Worm (Caenorhabditis elegans) whole organism, L1 larva: ENCODE data around the gene K11H3.2.

Experiments
- C04F5.9 ChIP-seq: sonication (generic microtip); optimal IDR thresholded peaks from 2 replicates; lab custom pipeline; 2016; ENCODE audit warnings: missing genetic modification characterization, missing compliant biosample characterization
- C34B4.2 ChIP-seq: sonication (generic microtip); optimal IDR thresholded peaks from 2 replicates; lab custom pipeline; 2017; ENCODE audit warnings: mild to moderate bottlenecking, missing genetic modification characterization, missing compliant biosample characterization
- F16B12.6 ChIP-seq: fragments of 150-350 bp; optimal IDR thresholded peaks from 2 replicates; lab custom pipeline; 2014; ENCODE audit warnings: missing biosample characterization, missing genetic modification characterization
- aha-1 ChIP-seq: fragments of 150-350 bp; optimal IDR thresholded peaks from 2 replicates; lab custom pipeline; 2014; ENCODE audit warnings: missing biosample characterization, missing genetic modification characterization
- alr-1 ChIP-seq: fragments of 200-800 bp; sonication (Bioruptor generic); optimal IDR thresholded peaks from 2 replicates; lab custom pipeline; 2018; ENCODE audit warnings: borderline replicate concordance, mild to moderate bottlenecking, missing genetic modification characterization, missing compliant biosample characterization
- ama-1 ChIP-seq: fragments of 150-350 bp; optimal IDR thresholded peaks from 2 replicates; lab custom pipeline; 2014
- blmp-1 ChIP-seq: fragments of 150-350 bp; optimal IDR thresholded peaks from 2 replicates; lab custom pipeline; 2014; ENCODE audit warnings: missing biosample characterization, missing genetic modification characterization
- ceh-63 ChIP-seq: fragments of 200-800 bp; sonication (Bioruptor generic); optimal IDR thresholded peaks from 2 replicates; lab custom pipeline; 2018; ENCODE audit warnings: mild to moderate bottlenecking, missing genetic modification characterization, missing compliant biosample characterization
- ceh-8 ChIP-seq: fragments of 200-800 bp; sonication (Bioruptor generic); optimal IDR thresholded peaks from 2 replicates; lab custom pipeline; 2018; ENCODE audit warnings: mild to moderate bottlenecking, missing genetic modification characterization, moderate library complexity, missing compliant biosample characterization
- ceh-88 ChIP-seq: fragments of 200-800 bp; sonication (Bioruptor generic); IDR thresholded peaks from 2 replicates; pipeline ENCODE4 v1.3.6; 2022; ENCODE audit warnings: missing genetic modification characterization, missing compliant biosample characterization
- ceh-90 ChIP-seq: sonication (generic microtip); optimal IDR thresholded peaks from 2 replicates; lab custom pipeline; 2016; ENCODE audit warnings: missing genetic modification characterization, missing compliant biosample characterization
- dpl-1 ChIP-seq, 3 experiments: fragments of 150-350 bp in 2 of 3; sonication (generic microtip) in 1 of 3; optimal IDR thresholded peaks; 2 replicates each; lab custom pipeline; 2014 to 2017; ENCODE audit warnings: missing biosample characterization in 3 of 3, missing genetic modification characterization in 3 of 3, missing genetic modification reagents in 3 of 3
- dsc-1 ChIP-seq: sonication (generic microtip); optimal IDR thresholded peaks from 2 replicates; lab custom pipeline; 2016; ENCODE audit warnings: mild to moderate bottlenecking, missing genetic modification characterization, missing compliant biosample characterization
- efl-3 ChIP-seq: fragments of 200-800 bp; sonication (Bioruptor generic); optimal IDR thresholded peaks from 2 replicates; lab custom pipeline; 2018; ENCODE audit warnings: mild to moderate bottlenecking, missing genetic modification characterization, missing compliant biosample characterization
- egl-13 ChIP-seq: sonication (generic microtip); optimal IDR thresholded peaks from 2 replicates; lab custom pipeline; 2016; ENCODE audit warnings: missing genotype, missing genetic modification reagents, missing genetic modification characterization, missing compliant biosample characterization
- elt-2 ChIP-seq: sonication (generic microtip); optimal IDR thresholded peaks from 2 replicates; lab custom pipeline; 2016; ENCODE audit warnings: missing genetic modification characterization, mild to moderate bottlenecking, inconsistent platforms, missing compliant biosample characterization, missing genetic modification reagents
- fkh-10 ChIP-seq: sonication (generic microtip); optimal IDR thresholded peaks from 2 replicates; lab custom pipeline; 2017; ENCODE audit warnings: missing biosample characterization, missing genetic modification reagents, missing genetic modification characterization
- fkh-8 ChIP-seq: sonication (generic microtip); optimal IDR thresholded peaks from 2 replicates; lab custom pipeline; 2016; ENCODE audit warnings: mild to moderate bottlenecking, missing genetic modification characterization, missing compliant biosample characterization
- fos-1 ChIP-seq: fragments of 150-350 bp; optimal IDR thresholded peaks from 2 replicates; lab custom pipeline; 2014; ENCODE audit warnings: missing biosample characterization, missing genetic modification characterization
- grh-1 ChIP-seq: fragments of 200-800 bp; sonication (Bioruptor generic); IDR thresholded peaks from 2 replicates; pipeline ENCODE4 v1.3.6; 2022; ENCODE audit warnings: missing genetic modification reagents, missing genetic modification characterization, missing compliant biosample characterization
- hlh-4 ChIP-seq: sonication (generic microtip); optimal IDR thresholded peaks from 2 replicates; lab custom pipeline; 2016; ENCODE audit warnings: mild to moderate bottlenecking, missing genetic modification characterization, missing compliant biosample characterization
- irx-1 ChIP-seq: sonication (generic microtip); optimal IDR thresholded peaks from 2 replicates; lab custom pipeline; 2016; ENCODE audit warnings: missing genetic modification characterization, missing compliant biosample characterization
- isw-1 ChIP-seq: fragments of 200-800 bp; sonication (Bioruptor generic); IDR thresholded peaks from 2 replicates; pipeline ENCODE4 v1.3.6; 2022; ENCODE audit warnings: missing genetic modification characterization, missing compliant biosample characterization
- jun-1 ChIP-seq: fragments of 150-350 bp; optimal IDR thresholded peaks from 2 replicates; lab custom pipeline; 2014; ENCODE audit warnings: missing biosample characterization, missing genetic modification reagents, missing genetic modification characterization
- lin-14 ChIP-seq: fragments of 200-800 bp; sonication (Bioruptor generic); optimal IDR thresholded peaks from 2 replicates; lab custom pipeline; 2018; ENCODE audit warnings: mild to moderate bottlenecking, missing genetic modification characterization, moderate library complexity, missing compliant biosample characterization
- lin-15B ChIP-seq: fragments of 150-350 bp; sonication (generic microtip); optimal IDR thresholded peaks from 3 replicates; lab custom pipeline; 2014; ENCODE audit warnings: missing biosample characterization, missing genetic modification characterization
- lin-35 ChIP-seq, 2 experiments: fragments of 150-350 bp; optimal IDR thresholded peaks; 2 replicates each; lab custom pipeline; 2014; ENCODE audit warnings: missing biosample characterization in 2 of 2, missing genetic modification characterization in 2 of 2, missing genetic modification reagents in 2 of 2
- lin-39 ChIP-seq: fragments of 150-350 bp; optimal IDR thresholded peaks from 2 replicates; lab custom pipeline; 2014; ENCODE audit warnings: missing biosample characterization, missing genetic modification reagents, missing genetic modification characterization
- lir-3 ChIP-seq: sonication (generic microtip); optimal IDR thresholded peaks from 2 replicates; lab custom pipeline; 2016; ENCODE audit warnings: mild to moderate bottlenecking, missing genetic modification characterization, moderate library complexity, missing compliant biosample characterization; ENCODE audit not compliant: poor library complexity
- mdl-1 ChIP-seq, 2 experiments: fragments of 150-350 bp; optimal IDR thresholded peaks; 2 replicates each; lab custom pipeline; 2014 to 2017; ENCODE audit warnings: missing biosample characterization in 2 of 2, missing genetic modification characterization in 2 of 2, inconsistent platforms in 1 of 2
- mef-2 ChIP-seq: fragments of 150-350 bp; optimal IDR thresholded peaks from 2 replicates; lab custom pipeline; 2014; ENCODE audit warnings: missing biosample characterization, missing genetic modification characterization
- mep-1 ChIP-seq: fragments of 150-350 bp; optimal IDR thresholded peaks from 2 replicates; lab custom pipeline; 2014; ENCODE audit warnings: missing biosample characterization, missing genetic modification characterization
- nhr-11 ChIP-seq: fragments of 150-350 bp; optimal IDR thresholded peaks from 2 replicates; lab custom pipeline; 2014; ENCODE audit warnings: missing biosample characterization, missing genetic modification characterization
- nhr-12 ChIP-seq: sonication (generic microtip); optimal IDR thresholded peaks from 2 replicates; lab custom pipeline; 2017; ENCODE audit warnings: missing biosample characterization, missing genetic modification characterization
- nhr-19 ChIP-seq: fragments of 200-800 bp; sonication (Bioruptor generic); conservative IDR thresholded peaks from 2 replicates; pipeline ENCODE4 v1.3.6; 2022; ENCODE audit warnings: missing genetic modification characterization, missing compliant biosample characterization
- nhr-20 ChIP-seq: sonication (generic microtip); optimal IDR thresholded peaks from 2 replicates; lab custom pipeline; 2016; ENCODE audit warnings: mild to moderate bottlenecking, missing genetic modification characterization, missing compliant biosample characterization
- nhr-237 ChIP-seq: fragments of 150-350 bp; optimal IDR thresholded peaks from 2 replicates; lab custom pipeline; 2014; ENCODE audit warnings: missing biosample characterization, missing genetic modification characterization
- nhr-28 ChIP-seq: fragments of 150-350 bp; optimal IDR thresholded peaks from 2 replicates; lab custom pipeline; 2014; ENCODE audit warnings: missing biosample characterization, missing genetic modification characterization
- nhr-71 ChIP-seq: sonication (generic microtip); optimal IDR thresholded peaks from 2 replicates; lab custom pipeline; 2016; ENCODE audit warnings: mild to moderate bottlenecking, missing genetic modification characterization, moderate library complexity, missing compliant biosample characterization
- nhr-84 ChIP-seq: sonication (generic microtip); optimal IDR thresholded peaks from 2 replicates; lab custom pipeline; 2017; ENCODE audit warnings: missing biosample characterization, missing genetic modification characterization
- nhr-85 ChIP-seq: sonication (generic microtip); peaks from one replicate; lab custom pipeline; 2016; ENCODE audit warnings: missing genetic modification characterization, inconsistent platforms, missing compliant biosample characterization
- nhr-90 ChIP-seq: sonication (generic microtip); optimal IDR thresholded peaks from 2 replicates; lab custom pipeline; 2016; ENCODE audit warnings: mild to moderate bottlenecking, missing genetic modification characterization, missing compliant biosample characterization; ENCODE audit not compliant: poor library complexity
- pag-3 ChIP-seq: sonication (generic microtip); optimal IDR thresholded peaks from 2 replicates; lab custom pipeline; 2017; ENCODE audit warnings: missing genetic modification characterization, mild to moderate bottlenecking, missing compliant biosample characterization, antibody characterized with exemption, borderline replicate concordance; ENCODE audit not compliant: insufficient read depth
- pax-3 ChIP-seq: fragments of 200-800 bp; sonication (Bioruptor generic); optimal IDR thresholded peaks from 2 replicates; lab custom pipeline; 2018; ENCODE audit warnings: mild to moderate bottlenecking, missing genetic modification characterization, moderate library complexity, missing compliant biosample characterization
- pqm-1 ChIP-seq: sonication (generic microtip); optimal IDR thresholded peaks from 3 replicates; lab custom pipeline; 2017; ENCODE audit warnings: missing biosample characterization, missing genetic modification characterization
- rnt-1 ChIP-seq: sonication (generic microtip); optimal IDR thresholded peaks from 2 replicates; lab custom pipeline; 2016; ENCODE audit warnings: mild to moderate bottlenecking, missing genetic modification characterization, moderate library complexity, missing compliant biosample characterization
- skn-1 ChIP-seq: fragments of 150-350 bp; optimal IDR thresholded peaks from 2 replicates; lab custom pipeline; 2014; ENCODE audit warnings: missing biosample characterization, missing genetic modification characterization
- snpc-4 ChIP-seq: fragments of 150-350 bp; optimal IDR thresholded peaks from 2 replicates; lab custom pipeline; 2014; ENCODE audit warnings: missing biosample characterization, missing genetic modification characterization
- snu-23 ChIP-seq: sonication (generic microtip); optimal IDR thresholded peaks from 2 replicates; lab custom pipeline; 2016; ENCODE audit warnings: missing genetic modification characterization, missing compliant biosample characterization
- sox-4 ChIP-seq: sonication (generic microtip); optimal IDR thresholded peaks from 2 replicates; lab custom pipeline; 2016; ENCODE audit warnings: missing genetic modification characterization, missing compliant biosample characterization
- tlp-1 ChIP-seq: fragments of 150-350 bp; optimal IDR thresholded peaks from 2 replicates; lab custom pipeline; 2014; ENCODE audit warnings: missing biosample characterization, missing genetic modification characterization
- unc-130 ChIP-seq: fragments of 150-350 bp; optimal IDR thresholded peaks from 2 replicates; lab custom pipeline; 2017; ENCODE audit warnings: missing biosample characterization, missing genetic modification characterization, inconsistent platforms
- vab-15 ChIP-seq: sonication (generic microtip); optimal IDR thresholded peaks from 2 replicates; lab custom pipeline; 2017; ENCODE audit warnings: missing genotype, mild to moderate bottlenecking, missing genetic modification characterization, missing compliant biosample characterization
- xbp-1 ChIP-seq: sonication (generic microtip); optimal IDR thresholded peaks from 2 replicates; lab custom pipeline; 2016; ENCODE audit warnings: missing genetic modification characterization, missing compliant biosample characterization
- zag-1 ChIP-seq: fragments of 150-350 bp; optimal IDR thresholded peaks from 2 replicates; lab custom pipeline; 2014; ENCODE audit warnings: missing biosample characterization, missing genetic modification characterization

The K11H3.2 gene

DNA sequence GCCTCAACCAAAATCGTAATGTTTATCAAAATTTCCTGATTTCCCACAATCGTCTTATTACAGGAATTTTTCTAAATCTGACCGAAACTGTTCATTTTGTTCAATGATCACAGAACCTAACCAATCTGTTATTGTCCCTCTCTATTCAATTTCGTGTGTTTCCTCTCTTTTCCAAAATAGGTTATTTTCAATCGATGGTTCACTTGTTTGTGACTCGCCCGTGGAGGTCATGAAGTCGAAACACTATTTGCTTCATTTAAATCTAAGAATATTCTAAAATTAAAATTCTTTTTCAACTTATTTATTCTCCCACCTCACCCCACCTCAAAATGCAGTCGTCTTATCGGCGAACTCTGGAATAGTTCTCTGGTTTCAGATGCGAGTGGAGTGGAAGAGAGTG lies 4.7 kb downstream of the K11H3.2 start:
- TF ChIP-seq lir-3 (tag; lab: Kevin White, UChicago) (no peak), F16B12.6 (tag; lab: Kevin White, UChicago) (no peak), nhr-71 (tag; lab: Kevin White, UChicago) (peak; percentile 7), lin-14 (GFP tag; lab: Kevin White, UChicago) (peak; percentile 31), elt-2 (tag; lab: Kevin White, UChicago) (no peak), lin-39 (no peak), xbp-1 (tag; lab: Kevin White, UChicago) (no peak), snpc-4 (no peak), mdl-1 (tag; optimal IDR thresholded peaks at IDR 0.05; lab: Kevin White, UChicago) (no peak), ceh-90 (tag; lab: Kevin White, UChicago) (no peak), aha-1 (tag; lab: Kevin White, UChicago) (no peak), ceh-88 (GFP tag; lab: Robert Waterston, UW) (no peak), nhr-237 (tag; lab: Kevin White, UChicago) (no peak), C34B4.2 (tag; lab: Kevin White, UChicago) (no peak), skn-1 (no peak), nhr-20 (tag; lab: Kevin White, UChicago) (no peak), ceh-63 (no peak), nhr-19 (GFP tag; lab: Robert Waterston, UW) (peak; percentile 10; the same call in 1 of the 2 replicates), blmp-1 (tag; lab: Kevin White, UChicago) (no peak), tlp-1 (no peak), vab-15 (tag; lab: Kevin White, UChicago) (no peak), unc-130 (no peak), nhr-84 (tag; lab: Kevin White, UChicago) (no peak), hlh-4 (tag; lab: Kevin White, UChicago) (no peak), ama-1 (lab: Kevin White, UChicago) (no peak), fkh-8 (no peak), irx-1 (tag; lab: Kevin White, UChicago) (no peak), pag-3 (tag; lab: Kevin White, UChicago) (no peak), dsc-1 (no peak), zag-1 (tag; lab: Kevin White, UChicago) (no peak), jun-1 (tag; lab: Kevin White, UChicago) (no peak), rnt-1 (tag; lab: Kevin White, UChicago) (no peak), sox-4 (tag; lab: Kevin White, UChicago) (no peak), nhr-11 (no peak), C04F5.9 (tag; lab: Kevin White, UChicago) (no peak), isw-1 (no peak), efl-3 (GFP tag; lab: Kevin White, UChicago) (no peak), dpl-1 (GFP tag; optimal IDR thresholded peaks at IDR 0.05; lab: Kevin White, UChicago) (no peak), egl-13 (no peak), mef-2 (tag; lab: Kevin White, UChicago) (no peak), nhr-90 (peak; percentile 0), nhr-28 (no peak), alr-1 (tag; lab: Kevin White, UChicago) (no peak), pax-3 (no peak), fkh-10 (GFP tag; lab: Kevin White, UChicago) (no peak), nhr-12 (no peak), lin-15B (tag; lab: Kevin White, UChicago) (no peak), lin-35 (GFP tag; optimal IDR thresholded peaks at IDR 0.05; lab: Kevin White, UChicago) (peak in 1 of 2 experiments; percentile 8), snu-23 (GFP tag; lab: Kevin White, UChicago) (peak; percentile 5), mep-1 (tag; lab: Kevin White, UChicago) (peak; percentile 28), ceh-8 (GFP tag; lab: Kevin White, UChicago) (no peak), pqm-1 (tag; lab: Kevin White, UChicago) (no peak), grh-1 (GFP tag; lab: Robert Waterston, UW) (no peak), fos-1 (tag; lab: Kevin White, UChicago) (no peak), nhr-85 (tag; lab: Kevin White, UChicago) (peak; percentile 64)
